Worm (Caenorhabditis elegans): ENCODE results near the gene col-132.
A peak's percentile ranks its signal among the peaks of the same experiment; 100 is the strongest.

col-132 gene

DNA sequence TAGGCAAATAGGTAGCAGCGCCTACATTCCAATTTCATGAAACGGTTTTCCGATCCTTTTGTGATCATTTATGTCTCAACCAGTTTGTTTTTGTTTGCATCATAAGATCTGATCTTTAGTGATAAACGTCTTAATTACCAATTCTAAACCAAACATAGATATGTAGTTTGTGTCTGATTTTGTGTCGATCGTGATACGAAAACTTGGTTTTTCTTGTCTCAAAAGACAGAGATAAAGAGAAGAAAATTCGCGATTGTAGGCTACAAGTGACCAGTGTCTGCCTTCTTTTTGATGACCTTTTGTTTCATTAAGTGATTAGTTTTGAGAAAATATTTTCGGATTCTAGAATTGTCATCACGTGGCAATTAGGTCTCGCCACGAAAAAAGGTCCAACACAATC is 10.7 kb downstream of the col-132 start:
- peak in 1 of 2 experiments; percentile 44 for TF ChIP-seq lin-35 (GFP tag; optimal IDR thresholded peaks at IDR 0.05)
- no peak for TF ChIP-seq dsc-1 (tag; optimal IDR thresholded peaks at IDR 0.05)
- TF ChIP-seq sptf-1 (tag; optimal IDR thresholded peaks at IDR 0.05), result no peak
- TF ChIP-seq Y116A8C.19 (tag; optimal IDR thresholded peaks at IDR 0.05; ENCODE audit: borderline replicate concordance), result no peak
- no peak for TF ChIP-seq isw-1 (GFP tag; IDR thresholded peaks at IDR 0.05)
- no peak for TF ChIP-seq rnt-1 (tag; optimal IDR thresholded peaks at IDR 0.05)
- no peak for TF ChIP-seq nhr-77 (tag; optimal IDR thresholded peaks at IDR 0.05)
- no peak for TF ChIP-seq C04F5.9 (tag; optimal IDR thresholded peaks at IDR 0.05)
- TF ChIP-seq unc-98 (GFP tag; IDR thresholded peaks at IDR 0.05), result no peak
- TF ChIP-seq hlh-17 (GFP tag; optimal IDR thresholded peaks at IDR 0.05; ENCODE audit: borderline replicate concordance), result no peak
- no peak for TF ChIP-seq nhr-12 (tag; optimal IDR thresholded peaks at IDR 0.05)
- TF ChIP-seq mdl-1 (tag; optimal IDR thresholded peaks at IDR 0.05), result no peak
- no peak for TF ChIP-seq mef-2 (tag; optimal IDR thresholded peaks at IDR 0.05)
- no peak for TF ChIP-seq lin-15B (tag; optimal IDR thresholded peaks at IDR 0.05)
- no peak for TF ChIP-seq ztf-4 (tag; optimal IDR thresholded peaks at IDR 0.05)
- no peak for TF ChIP-seq nhr-237 (tag; optimal IDR thresholded peaks at IDR 0.05)
- TF ChIP-seq alr-1 (tag; optimal IDR thresholded peaks at IDR 0.05; ENCODE audit: borderline replicate concordance), result no peak
- no peak for TF ChIP-seq unc-86 (tag; optimal IDR thresholded peaks at IDR 0.05)
- TF ChIP-seq unc-130 (tag; optimal IDR thresholded peaks at IDR 0.05), result no peak
- no peak for TF ChIP-seq fkh-4 (tag; optimal IDR thresholded peaks at IDR 0.05; ENCODE audit: borderline replicate concordance)
- TF ChIP-seq pax-3 (tag; optimal IDR thresholded peaks at IDR 0.05), result no peak
- peak; percentile 95 for TF ChIP-seq nhr-85 (tag)
- no peak for TF ChIP-seq sup-37 (GFP tag; optimal IDR thresholded peaks at IDR 0.05)
- peak; percentile 9 for TF ChIP-seq nhr-11 (tag; optimal IDR thresholded peaks at IDR 0.05)
- peak; percentile 47 for TF ChIP-seq nhr-20 (tag; optimal IDR thresholded peaks at IDR 0.05)
- no peak for TF ChIP-seq efl-1 (optimal IDR thresholded peaks at IDR 0.05)
- TF ChIP-seq efl-1 (GFP tag; optimal IDR thresholded peaks at IDR 0.05 in 1 of 2), result peak in 1 of 2 experiments; percentile 40
- TF ChIP-seq ceh-8 (GFP tag; optimal IDR thresholded peaks at IDR 0.05), result no peak
- peak in 2 of 6 experiments; percentile 79 to 84 for TF ChIP-seq elt-3 (tag; optimal IDR thresholded peaks at IDR 0.05)
- TF ChIP-seq egl-13 (tag; optimal IDR thresholded peaks at IDR 0.05), result no peak
- TF ChIP-seq tbx-2 (tag; optimal IDR thresholded peaks at IDR 0.05), result peak; percentile 6
- peak; percentile 41 for TF ChIP-seq nhr-90 (tag; optimal IDR thresholded peaks at IDR 0.05; ENCODE audit: poor library complexity)
- 0 out of 2 replicates have a peak, but pooled peaks have one; percentile 7 for TF ChIP-seq grh-1 (GFP tag; IDR thresholded peaks at IDR 0.05)
- TF ChIP-seq fkh-10 (GFP tag; optimal IDR thresholded peaks at IDR 0.05), result no peak
- TF ChIP-seq ceh-82 (tag; optimal IDR thresholded peaks at IDR 0.05), result no peak
- peak; percentile 40; the same call in 1 of the 2 replicates for TF ChIP-seq nhr-19 (GFP tag; conservative IDR thresholded peaks at IDR 0.05)
- TF ChIP-seq jun-1 (tag; optimal IDR thresholded peaks at IDR 0.05), result no peak
- no peak for TF ChIP-seq unc-30 (tag; optimal IDR thresholded peaks at IDR 0.05)
- TF ChIP-seq nhr-71 (tag; optimal IDR thresholded peaks at IDR 0.05), result peak; percentile 59
- TF ChIP-seq aha-1 (tag; optimal IDR thresholded peaks at IDR 0.05), result no peak
- TF ChIP-seq lir-3 (tag; optimal IDR thresholded peaks at IDR 0.05; ENCODE audit: poor library complexity), result no peak
- TF ChIP-seq tlp-1 (tag; optimal IDR thresholded peaks at IDR 0.05), result no peak
- TF ChIP-seq lin-14 (GFP tag; optimal IDR thresholded peaks at IDR 0.05), result peak; percentile 71
- TF ChIP-seq snu-23 (GFP tag; optimal IDR thresholded peaks at IDR 0.05), result peak; percentile 48
- TF ChIP-seq skn-1 (tag; optimal IDR thresholded peaks at IDR 0.05), result peak; percentile 28
- TF ChIP-seq xbp-1 (tag; optimal IDR thresholded peaks at IDR 0.05), result no peak
- no peak for TF ChIP-seq C16A3.4 (tag; optimal IDR thresholded peaks at IDR 0.05)
- TF ChIP-seq hlh-4 (tag; optimal IDR thresholded peaks at IDR 0.05), result no peak
- TF ChIP-seq pag-3 (tag; optimal IDR thresholded peaks at IDR 0.05; ENCODE audit: borderline replicate concordance, insufficient read depth), result no peak
- TF ChIP-seq snpc-4 (tag; optimal IDR thresholded peaks at IDR 0.05), result no peak
- peak; percentile 39 for TF ChIP-seq blmp-1 (tag; optimal IDR thresholded peaks at IDR 0.05)
- no peak for TF ChIP-seq ces-1 (GFP tag; optimal IDR thresholded peaks at IDR 0.05)
- TF ChIP-seq F16B12.6 (tag; optimal IDR thresholded peaks at IDR 0.05), result no peak
